Worm (Caenorhabditis elegans) whole organism, L4 larva: Measurements from ENCODE around the gene pwp-1.

Source experiments
- R02D3.7 ChIP-seq: fragments of 150-350 bp; sonication (generic microtip); optimal IDR thresholded peaks from 3 replicates; lab custom pipeline; 2014; ENCODE audit warnings: missing biosample characterization, missing genetic modification characterization
- ama-1 ChIP-seq: fragments of 150-350 bp; optimal IDR thresholded peaks from 2 replicates; lab custom pipeline; 2014; ENCODE audit warnings: inconsistent platforms, mixed read lengths
- dmd-8 ChIP-seq: fragments of 200-800 bp; sonication (Bioruptor generic); IDR thresholded peaks from 2 replicates; pipeline ENCODE4 v1.3.6; 2022; ENCODE audit warnings: missing genetic modification characterization, missing compliant biosample characterization
- jun-1 ChIP-seq: fragments of 150-350 bp; optimal IDR thresholded peaks from 2 replicates; lab custom pipeline; 2014; ENCODE audit warnings: missing biosample characterization, missing genetic modification reagents, missing genetic modification characterization
- lir-3 ChIP-seq: sonication (generic microtip); optimal IDR thresholded peaks from 2 replicates; lab custom pipeline; 2016; ENCODE audit warnings: mild to moderate bottlenecking, missing genetic modification characterization, missing compliant biosample characterization
- madf-5 ChIP-seq, 2 experiments: fragments of 200-800 bp; sonication (Bioruptor generic); IDR thresholded peaks; 2 replicates each; pipeline ENCODE4 v1.3.6; 2022; ENCODE audit warnings: missing compliant biosample characterization in 2 of 2, missing genetic modification characterization in 2 of 2
- nhr-237 ChIP-seq: sonication (generic microtip); optimal IDR thresholded peaks from 2 replicates; lab custom pipeline; 2017; ENCODE audit warnings: missing biosample characterization, missing genetic modification characterization
- nhr-28 ChIP-seq: fragments of 150-350 bp; optimal IDR thresholded peaks from 2 replicates; lab custom pipeline; 2014; ENCODE audit warnings: missing biosample characterization, missing genetic modification characterization
- skn-1 ChIP-seq: fragments of 150-350 bp; optimal IDR thresholded peaks from 2 replicates; lab custom pipeline; 2014; ENCODE audit warnings: missing biosample characterization, missing genetic modification characterization
- unc-39 ChIP-seq: sonication (generic microtip); optimal IDR thresholded peaks from 2 replicates; lab custom pipeline; 2017; ENCODE audit warnings: missing biosample characterization, missing genetic modification characterization
- unc-62 ChIP-seq, 3 experiments: fragments of 150-350 bp in 1 of 3; sonication (generic microtip); optimal IDR thresholded peaks in 2 of 3; peaks in 1 of 3; 1 replicate in 1 of 3; 2 replicates in 2 of 3; lab custom pipeline; 2014 to 2017; ENCODE audit warnings: missing biosample characterization in 3 of 3, missing genetic modification characterization in 3 of 3, missing genetic modification reagents in 3 of 3, missing genotype in 1 of 3
- vab-7 ChIP-seq: fragments of 200-800 bp; sonication (Bioruptor generic); IDR thresholded peaks from 2 replicates; pipeline ENCODE4 v1.3.6; 2022; ENCODE audit warnings: missing genetic modification reagents, missing genetic modification characterization, missing compliant biosample characterization
- ztf-11 ChIP-seq: fragments of 150-350 bp; optimal IDR thresholded peaks from 2 replicates; lab custom pipeline; 2014; ENCODE audit warnings: missing biosample characterization, missing genetic modification characterization

- TF ChIP-seq unc-62 (GFP tag; optimal IDR thresholded peaks at IDR 0.05 in 1 of 2; lab: Kevin White, UChicago) (no peak), unc-62 (tag; optimal IDR thresholded peaks at IDR 0.05; lab: Kevin White, UChicago) (no peak), ama-1 (lab: Kevin White, UChicago) (no peak), madf-5 (GFP tag; IDR thresholded peaks at IDR 0.05; lab: Robert Waterston, UW) (no peak), nhr-237 (tag; lab: Kevin White, UChicago) (no peak), nhr-28 (tag; lab: Kevin White, UChicago) (no peak), skn-1 (tag; lab: Kevin White, UChicago) (no peak), unc-39 (tag; lab: Kevin White, UChicago) (no peak), lir-3 (tag; lab: Kevin White, UChicago) (no peak), jun-1 (tag; lab: Kevin White, UChicago) (no peak), vab-7 (GFP tag; lab: Robert Waterston, UW) (no peak), ztf-11 (tag; lab: Kevin White, UChicago) (no peak), R02D3.7 (tag; lab: Kevin White, UChicago) (no peak), dmd-8 (GFP tag; lab: Robert Waterston, UW) (no peak)
These were observed 43.1 kb downstream of the pwp-1 start, which contains the start of gene F58D2.5 for ce11 chrIV:13193239-13193638.
